Fruit fly (Drosophila melanogaster) whole organism, embryonic: ENCODE results near the gene CG14684.

Experiments
- ATbp ChIP-seq: fragments of 200-800 bp; sonication (Bioruptor generic); optimal IDR thresholded peaks from 2 replicates; lab custom pipeline; 2017; ENCODE audit warnings: missing biosample characterization, mild to moderate bottlenecking, missing genetic modification characterization, missing genetic modification reagents
- Atf3 ChIP-seq: fragments of 200-800 bp; sonication (Bioruptor generic); optimal IDR thresholded peaks from 3 replicates; lab custom pipeline; 2016; ENCODE audit warnings: missing biosample characterization, missing genetic modification characterization
- CG10321 ChIP-seq: fragments of 200-800 bp; sonication (Bioruptor generic); IDR thresholded peaks from 2 replicates; pipeline ENCODE4 v1.3.6; 2022; ENCODE audit warnings: missing biosample characterization, missing genetic modification characterization
- CG11085 ChIP-seq: fragments of 200-800 bp; sonication (Bioruptor generic); IDR thresholded peaks from 2 replicates; pipeline ENCODE4 v1.3.6; 2022; ENCODE audit warnings: missing biosample characterization, missing genetic modification characterization
- CG12391 ChIP-seq: fragments of 200-800 bp; sonication (Bioruptor generic); optimal IDR thresholded peaks from 3 replicates; lab custom pipeline; 2018; ENCODE audit warnings: missing biosample characterization, mild to moderate bottlenecking, missing genetic modification characterization, moderate library complexity
- CG12744 ChIP-seq: fragments of 200-800 bp; sonication (Bioruptor generic); optimal IDR thresholded peaks from 2 replicates; lab custom pipeline; 2016; ENCODE audit warnings: missing biosample characterization, missing genetic modification characterization
- CG13287 ChIP-seq: fragments of 200-800 bp; sonication (Bioruptor generic); IDR thresholded peaks from 2 replicates; pipeline ENCODE4 v1.3.6; 2022; ENCODE audit warnings: missing biosample characterization, missing genetic modification characterization; ENCODE audit not compliant: partially characterized antibody
- CG14050 ChIP-seq: fragments of 200-800 bp; sonication (Bioruptor generic); IDR thresholded peaks from 3 replicates; pipeline ENCODE4 v1.3.6; 2022; ENCODE audit warnings: missing biosample characterization, missing genetic modification characterization
- CG15011 ChIP-seq: fragments of 200-800 bp; sonication (Bioruptor generic); optimal IDR thresholded peaks from 3 replicates; lab custom pipeline; 2018; ENCODE audit warnings: missing biosample characterization, mild to moderate bottlenecking, missing genetic modification characterization
- CG15696 ChIP-seq: fragments of 200-800 bp; sonication (Bioruptor generic); optimal IDR thresholded peaks from 2 replicates; lab custom pipeline; 2019; ENCODE audit warnings: missing biosample characterization, mild to moderate bottlenecking, missing genetic modification characterization, moderate library complexity
- CG17359 ChIP-seq: fragments of 200-800 bp; sonication (Bioruptor generic); optimal IDR thresholded peaks from 3 replicates; lab custom pipeline; 2018; ENCODE audit warnings: missing biosample characterization, mild to moderate bottlenecking, missing genetic modification characterization, moderate library complexity
- CG17829 ChIP-seq: fragments of 200-800 bp; optimal IDR thresholded peaks from 2 replicates; lab custom pipeline; 2019; ENCODE audit warnings: missing biosample characterization, mild to moderate bottlenecking, missing genetic modification characterization, moderate library complexity
- CG2116 ChIP-seq: fragments of 200-800 bp; sonication (Bioruptor generic); optimal IDR thresholded peaks from 3 replicates; lab custom pipeline; 2018; ENCODE audit warnings: missing biosample characterization, mild to moderate bottlenecking, missing genetic modification characterization
- CG32532 ChIP-seq: fragments of 200-800 bp; sonication (Bioruptor generic); IDR thresholded peaks from 2 replicates; pipeline ENCODE4 v1.3.6; 2022; ENCODE audit warnings: missing biosample characterization, missing genetic modification characterization
- CG32767 ChIP-seq: fragments of 200-800 bp; sonication (Bioruptor generic); IDR thresholded peaks from 2 replicates; pipeline ENCODE4 v1.3.6; 2022; ENCODE audit warnings: missing biosample characterization, missing genetic modification characterization
- CG4820 ChIP-seq: fragments of 200-800 bp; sonication (Bioruptor generic); optimal IDR thresholded peaks from 3 replicates; lab custom pipeline; 2016; ENCODE audit warnings: missing biosample characterization, missing genetic modification characterization
- CG5953 ChIP-seq: fragments of 200-800 bp; sonication (Bioruptor generic); IDR thresholded peaks from 2 replicates; pipeline ENCODE4 v1.3.6; 2022; ENCODE audit warnings: missing biosample characterization, missing genetic modification characterization
- CG7357 ChIP-seq: fragments of 200-800 bp; sonication (Bioruptor generic); IDR thresholded peaks from 3 replicates; pipeline ENCODE4 v1.3.6; 2022; ENCODE audit warnings: missing biosample characterization, missing genetic modification characterization
- CG7963 ChIP-seq: fragments of 200-800 bp; sonication (Bioruptor generic); IDR thresholded peaks from 3 replicates; pipeline ENCODE4 v1.3.6; 2022; ENCODE audit warnings: missing biosample characterization, missing genetic modification characterization; ENCODE audit not compliant: partially characterized antibody
- CG8089 ChIP-seq: fragments of 200-800 bp; sonication (Bioruptor generic); optimal IDR thresholded peaks from 3 replicates; lab custom pipeline; 2016; ENCODE audit warnings: missing biosample characterization, missing genetic modification characterization
- CG8359 ChIP-seq: fragments of 200-800 bp; sonication (Bioruptor generic); optimal IDR thresholded peaks from 2 replicates; lab custom pipeline; 2017; ENCODE audit warnings: missing biosample characterization, mild to moderate bottlenecking, missing genetic modification characterization, borderline replicate concordance
- Dp ChIP-seq: fragments of 200-800 bp; sonication (Bioruptor generic); optimal IDR thresholded peaks from 2 replicates; lab custom pipeline; 2018; ENCODE audit warnings: missing biosample characterization, mild to moderate bottlenecking, missing genetic modification characterization, moderate library complexity
- ERR ChIP-seq: fragments of 200-800 bp; sonication (Bioruptor generic); optimal IDR thresholded peaks from 2 replicates; lab custom pipeline; 2016; ENCODE audit warnings: missing biosample characterization, missing genetic modification characterization
- Elba2 ChIP-seq: fragments of 200-800 bp; sonication (Bioruptor generic); optimal IDR thresholded peaks from 3 replicates; lab custom pipeline; 2016; ENCODE audit warnings: missing biosample characterization, missing genetic modification characterization
- Fer1 ChIP-seq: fragments of 200-800 bp; sonication (Bioruptor generic); optimal IDR thresholded peaks from 2 replicates; lab custom pipeline; 2017; ENCODE audit warnings: missing biosample characterization, mild to moderate bottlenecking, missing genetic modification characterization
- Oaz ChIP-seq: fragments of 200-800 bp; sonication (Bioruptor generic); IDR thresholded peaks from 2 replicates; pipeline ENCODE4 v1.3.6; 2022; ENCODE audit warnings: missing biosample characterization, missing genetic modification characterization
- Optix ChIP-seq: fragments of 200-800 bp; sonication (Bioruptor generic); IDR thresholded peaks from 3 replicates; pipeline ENCODE4 v1.3.6; 2022; ENCODE audit warnings: missing biosample characterization, missing genetic modification characterization
- Ssrp ChIP-seq: fragments of 200-800 bp; sonication (Bioruptor generic); optimal IDR thresholded peaks from 2 replicates; lab custom pipeline; 2018; ENCODE audit warnings: missing biosample characterization, mild to moderate bottlenecking, missing genetic modification characterization, moderate library complexity
- bowl ChIP-seq: fragments of 200-800 bp; sonication (Bioruptor generic); IDR thresholded peaks from 2 replicates; pipeline ENCODE4 v1.3.6; 2022; ENCODE audit warnings: missing biosample characterization, missing genetic modification characterization
- chm ChIP-seq: fragments of 200-800 bp; sonication (Bioruptor generic); IDR thresholded peaks from 2 replicates; pipeline ENCODE4 v1.3.6; 2022; ENCODE audit warnings: missing biosample characterization, missing genetic modification characterization
- crol ChIP-seq: fragments of 200-800 bp; sonication (Bioruptor generic); IDR thresholded peaks from 2 replicates; pipeline ENCODE4 v1.3.6; 2022; ENCODE audit warnings: missing biosample characterization, missing genetic modification characterization
- disco-r ChIP-seq: fragments of 200-800 bp; sonication (Bioruptor generic); optimal IDR thresholded peaks from 2 replicates; lab custom pipeline; 2016; ENCODE audit warnings: missing biosample characterization, missing genetic modification characterization
- dm ChIP-seq: fragments of 200-800 bp; sonication (Bioruptor generic); optimal IDR thresholded peaks from 3 replicates; lab custom pipeline; 2016; ENCODE audit warnings: missing biosample characterization, missing genetic modification characterization
- dpn ChIP-seq, 2 experiments: fragments of 200-800 bp; sonication (Bioruptor generic); optimal IDR thresholded peaks; 3 replicates each; lab custom pipeline; 2016; ENCODE audit warnings: missing biosample characterization in 2 of 2, missing genetic modification characterization in 2 of 2
- fd102C ChIP-seq: fragments of 200-800 bp; sonication (Bioruptor generic); optimal IDR thresholded peaks from 2 replicates; lab custom pipeline; 2018; ENCODE audit warnings: missing biosample characterization, mild to moderate bottlenecking, missing genetic modification characterization, moderate library complexity
- fd3F ChIP-seq: fragments of 200-800 bp; sonication (Bioruptor generic); optimal IDR thresholded peaks from 2 replicates; lab custom pipeline; 2018; ENCODE audit warnings: missing biosample characterization, mild to moderate bottlenecking, missing genetic modification characterization, moderate library complexity
- fd64A ChIP-seq: fragments of 200-800 bp; sonication (Bioruptor generic); optimal IDR thresholded peaks from 3 replicates; lab custom pipeline; 2018; ENCODE audit warnings: missing biosample characterization, mild to moderate bottlenecking, missing genetic modification characterization
- gem ChIP-seq: fragments of 200-800 bp; sonication (Bioruptor generic); optimal IDR thresholded peaks from 2 replicates; lab custom pipeline; 2019; ENCODE audit warnings: missing biosample characterization, mild to moderate bottlenecking, missing genetic modification characterization, moderate library complexity
- ind ChIP-seq: fragments of 200-800 bp; sonication (Bioruptor generic); optimal IDR thresholded peaks from 3 replicates; lab custom pipeline; 2016; ENCODE audit warnings: missing biosample characterization, missing genetic modification characterization
- lov ChIP-seq, 2 experiments: fragments of 200-800 bp in 1 of 2; fragments of >200 bp in 1 of 2; sonication (Bioruptor generic) in 1 of 2; IDR thresholded peaks in 1 of 2; optimal IDR thresholded peaks in 1 of 2; 2 replicates in 1 of 2; 3 replicates in 1 of 2; pipeline versions ENCODE4 v1.3.6 to Lab custom; 2017 to 2022; ENCODE audit warnings: missing biosample characterization in 1 of 2, missing genetic modification characterization in 1 of 2
- maf-S ChIP-seq: fragments of 200-800 bp; sonication (Bioruptor generic); optimal IDR thresholded peaks from 2 replicates; lab custom pipeline; 2016; ENCODE audit warnings: missing biosample characterization, missing genetic modification characterization
- org-1 ChIP-seq: fragments of 200-800 bp; sonication (Bioruptor generic); optimal IDR thresholded peaks from 2 replicates; lab custom pipeline; 2017; ENCODE audit warnings: missing biosample characterization, missing genetic modification characterization
- prd ChIP-seq, 3 experiments: fragments of >200 bp in 2 of 3; fragments of 200-800 bp in 1 of 3; sonication (Bioruptor generic) in 1 of 3; optimal IDR thresholded peaks in 2 of 3; IDR thresholded peaks in 1 of 3; 2 replicates in 2 of 3; 3 replicates in 1 of 3; pipeline versions ENCODE4 v1.3.6 to Lab custom; 2017 to 2022; ENCODE audit warnings: missing biosample characterization in 1 of 3, missing genetic modification characterization in 1 of 3
- ranshi ChIP-seq: fragments of 200-800 bp; sonication (Bioruptor generic); IDR thresholded peaks from 2 replicates; pipeline ENCODE4 v1.3.6; 2022; ENCODE audit warnings: missing biosample characterization, missing genetic modification characterization
- salm ChIP-seq: fragments of 200-800 bp; sonication (Bioruptor generic); optimal IDR thresholded peaks from 2 replicates; lab custom pipeline; 2018; ENCODE audit warnings: missing biosample characterization, mild to moderate bottlenecking, missing genetic modification characterization
- stc ChIP-seq: fragments of 200-800 bp; sonication (Bioruptor generic); IDR thresholded peaks from 2 replicates; pipeline ENCODE4 v1.3.6; 2022; ENCODE audit warnings: missing biosample characterization, missing genetic modification characterization
- tgo ChIP-seq: fragments of 200-800 bp; sonication (Bioruptor generic); IDR thresholded peaks from 3 replicates; pipeline ENCODE4 v1.3.6; 2022; ENCODE audit warnings: missing biosample characterization, missing genetic modification characterization
- usp ChIP-seq: fragments of >200 bp; optimal IDR thresholded peaks from 2 replicates; lab custom pipeline; 2017; ENCODE audit warnings: missing biosample characterization, missing genetic modification characterization
- vnd ChIP-seq: fragments of 200-800 bp; sonication (Bioruptor generic); IDR thresholded peaks from 3 replicates; pipeline ENCODE4 v1.3.6; 2022; ENCODE audit warnings: missing biosample characterization, missing genetic modification characterization; ENCODE audit not compliant: partially characterized antibody
- zf30C ChIP-seq: fragments of 200-800 bp; sonication (Bioruptor generic); optimal IDR thresholded peaks from 3 replicates; lab custom pipeline; 2018; ENCODE audit warnings: missing biosample characterization, mild to moderate bottlenecking, missing genetic modification characterization

The CG14684 gene

dm6 chr3R:10664942-10665341, 41.8 kb upstream of the CG14684 start (continued):
- TF ChIP-seq bowl (GFP tag; lab: Robert Waterston, UW) (no peak), Atf3 (peak; percentile 46), tgo (GFP tag; lab: Robert Waterston, UW) (peak; percentile 44), CG15696 (peak; percentile 46), CG32767 (0 out of 2 replicates have a peak, but pooled peaks have one; percentile 49), chm (peak; percentile 85), usp (GFP tag; lab: Kevin White, UChicago) (no peak), Optix (GFP tag; lab: Robert Waterston, UW) (peak; percentile 61; the same call in 2 of the 3 replicates), fd3F (no peak), CG8359 (GFP tag; lab: Kevin White, UChicago) (peak; percentile 56), salm (tag; lab: Kevin White, UChicago) (peak; percentile 13), CG32532 (GFP tag; lab: Robert Waterston, UW) (peak; percentile 53; the same call in 1 of the 2 replicates), vnd (GFP tag; lab: Robert Waterston, UW) (no peak), maf-S (no peak), CG4820 (GFP tag; lab: Kevin White, UChicago) (peak; percentile 20), CG11085 (GFP tag; lab: Robert Waterston, UW) (no peak), fd64A (GFP tag; lab: Kevin White, UChicago) (peak; percentile 56), stc (peak; percentile 35), CG15011 (GFP tag; lab: Kevin White, UChicago) (no peak), Dp (no peak), ATbp (GFP tag; lab: Kevin White, UChicago) (peak; percentile 69), CG8089 (GFP tag; lab: Kevin White, UChicago) (peak; percentile 48), CG13287 (GFP tag; lab: Robert Waterston, UW) (no peak), CG5953 (GFP tag; lab: Robert Waterston, UW) (peak; percentile 49), ind (peak; percentile 31), zf30C (GFP tag; lab: Kevin White, UChicago) (peak; percentile 58), CG2116 (GFP tag; lab: Kevin White, UChicago) (peak; percentile 28), Ssrp (no peak), disco-r (no peak), CG12744 (no peak), Fer1 (GFP tag; lab: Kevin White, UChicago) (no peak), CG12391 (tag; lab: Kevin White, UChicago) (peak; percentile 31), Elba2 (GFP tag; lab: Kevin White, UChicago) (no peak), dm (GFP tag; lab: Kevin White, UChicago) (peak; percentile 41), CG14050 (GFP tag; lab: Robert Waterston, UW) (no peak), crol (GFP tag; lab: Robert Waterston, UW) (0 out of 2 replicates have a peak, but pooled peaks have one; percentile 24), Oaz (GFP tag; lab: Robert Waterston, UW) (peak; percentile 23; the same call in 1 of the 2 replicates), CG7357 (no peak), ranshi (peak; percentile 48; the same call in 1 of the 2 replicates), gem (no peak), prd (optimal IDR thresholded peaks at IDR 0.05; lab: Kevin White, UChicago) (no peak), prd (GFP tag; IDR thresholded peaks at IDR 0.05; lab: Robert Waterston, UW) (peak; percentile 36; the same call in 1 of the 3 replicates), dpn (GFP tag; optimal IDR thresholded peaks at IDR 0.05; lab: Kevin White, UChicago) (peak; percentile 20 to 41), CG7963 (GFP tag; lab: Robert Waterston, UW) (no peak), ERR (GFP tag; lab: Kevin White, UChicago) (no peak), CG17829 (tag; lab: Kevin White, UChicago) (peak; percentile 68), CG10321 (GFP tag; lab: Robert Waterston, UW) (peak; percentile 97), org-1 (peak; percentile 54), CG17359 (tag; lab: Kevin White, UChicago) (peak; percentile 53), lov (optimal IDR thresholded peaks at IDR 0.05; lab: Kevin White, UChicago) (no peak), lov (GFP tag; IDR thresholded peaks at IDR 0.05; lab: Robert Waterston, UW) (peak; percentile 89; the same call in 2 of the 3 replicates), fd102C (peak; percentile 53)
